Worm (Caenorhabditis elegans) whole organism, early embryonic: ENCODE measurements around the gene C05B5.11.

Experiments
- F13C5.2 ChIP-seq: sonication (generic microtip); optimal IDR thresholded peaks from 2 replicates; lab custom pipeline; 2017; ENCODE audit warnings: mild to moderate bottlenecking, missing genetic modification characterization, inconsistent platforms, missing compliant biosample characterization
- aly-1 ChIP-seq: sonication (generic microtip); optimal IDR thresholded peaks from 2 replicates; lab custom pipeline; 2016; ENCODE audit warnings: missing genetic modification characterization, missing compliant biosample characterization
- ama-1 ChIP-seq: fragments of 150-350 bp; optimal IDR thresholded peaks from 2 replicates; lab custom pipeline; 2014
- ceh-13 ChIP-seq: fragments of 200-800 bp; sonication (Bioruptor generic); optimal IDR thresholded peaks from 2 replicates; lab custom pipeline; 2018; ENCODE audit warnings: mild to moderate bottlenecking, missing genetic modification characterization, missing compliant biosample characterization
- ceh-36 ChIP-seq: sonication (generic microtip); optimal IDR thresholded peaks from 2 replicates; lab custom pipeline; 2016; ENCODE audit warnings: missing genetic modification characterization, inconsistent platforms, missing compliant biosample characterization
- ets-7 ChIP-seq: sonication (generic microtip); optimal IDR thresholded peaks from 2 replicates; lab custom pipeline; 2016; ENCODE audit warnings: missing genotype, missing genetic modification characterization, missing compliant biosample characterization
- flt-1 ChIP-seq: fragments of 200-800 bp; sonication (Bioruptor generic); IDR thresholded peaks from 2 replicates; pipeline ENCODE4 v1.3.6; 2022; ENCODE audit warnings: missing genetic modification characterization, missing compliant biosample characterization
- hmbx-1 ChIP-seq: sonication (generic microtip); optimal IDR thresholded peaks from 2 replicates; lab custom pipeline; 2016; ENCODE audit warnings: mild to moderate bottlenecking, missing genetic modification characterization, missing compliant biosample characterization
- hmg-4 ChIP-seq: fragments of 200-800 bp; sonication (Bioruptor generic); optimal IDR thresholded peaks from 2 replicates; lab custom pipeline; 2018; ENCODE audit warnings: mild to moderate bottlenecking, missing genetic modification characterization, missing compliant biosample characterization
- hnd-1 ChIP-seq: sonication (generic microtip); optimal IDR thresholded peaks from 2 replicates; lab custom pipeline; 2016; ENCODE audit warnings: missing genetic modification characterization, missing compliant biosample characterization
- scrt-1 ChIP-seq: fragments of 200-800 bp; sonication (Bioruptor generic); IDR thresholded peaks from 2 replicates; pipeline ENCODE4 v1.3.6; 2022; ENCODE audit warnings: missing genetic modification characterization, missing compliant biosample characterization
- tbx-11 ChIP-seq: fragments of 200-800 bp; sonication (Bioruptor generic); IDR thresholded peaks from 2 replicates; pipeline ENCODE4 v1.3.6; 2022; ENCODE audit warnings: missing genetic modification characterization, missing compliant biosample characterization
- tbx-37 ChIP-seq: fragments of 200-800 bp; sonication (Bioruptor generic); conservative IDR thresholded peaks from 2 replicates; pipeline ENCODE4 v1.3.6; 2022; ENCODE audit warnings: missing genetic modification reagents, missing genetic modification characterization, missing compliant biosample characterization
- tra-4 ChIP-seq: sonication (generic microtip); optimal IDR thresholded peaks from 2 replicates; lab custom pipeline; 2017; ENCODE audit warnings: missing genetic modification characterization, missing compliant biosample characterization

DNA sequence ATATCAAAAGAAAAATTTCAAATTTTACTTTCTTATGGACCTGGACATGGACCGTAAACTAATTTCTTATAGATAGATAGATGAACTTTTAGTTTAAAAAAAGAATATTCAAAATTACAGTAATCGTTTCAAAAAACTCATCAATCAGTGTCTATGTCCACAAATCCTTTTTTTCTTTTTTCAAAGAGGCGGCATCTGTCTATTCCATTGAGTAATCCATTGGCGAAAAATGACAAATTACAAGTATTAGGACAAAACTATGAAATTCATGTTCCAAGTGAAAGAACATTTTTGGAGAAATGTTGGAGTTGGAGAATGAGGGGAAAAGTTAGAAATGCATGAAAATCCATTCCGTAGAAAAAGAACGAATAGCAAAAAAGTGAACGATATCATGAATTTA is 18.8 kb upstream of the C05B5.11 start:
- no peak for TF ChIP-seq tra-4 (tag; lab: Kevin White, UChicago)
- TF ChIP-seq ama-1: no peak
- no peak for TF ChIP-seq hmbx-1
- no peak for TF ChIP-seq scrt-1 (GFP tag; lab: Robert Waterston, UW)
- no peak for TF ChIP-seq ceh-36 (tag; lab: Kevin White, UChicago)
- no peak for TF ChIP-seq F13C5.2 (tag; lab: Kevin White, UChicago)
- no peak for TF ChIP-seq hnd-1 (tag; lab: Kevin White, UChicago)
- TF ChIP-seq aly-1 (tag; lab: Kevin White, UChicago): no peak
- no peak for TF ChIP-seq flt-1 (GFP tag; lab: Robert Waterston, UW)
- TF ChIP-seq ceh-13 (GFP tag; lab: Kevin White, UChicago): no peak
- TF ChIP-seq ets-7 (tag; lab: Kevin White, UChicago): no peak
- no peak for TF ChIP-seq tbx-11 (GFP tag; lab: Robert Waterston, UW)
- no peak for TF ChIP-seq tbx-37 (GFP tag; lab: Robert Waterston, UW)
- TF ChIP-seq hmg-4 (GFP tag; lab: Kevin White, UChicago): no peak
